Fruit fly (Drosophila melanogaster) whole organism, prepupa: ENCODE measurements around the gene CG13375.

ENCODE experiments used
- Blimp-1 ChIP-seq: fragments of 200-800 bp; sonication (Bioruptor generic); optimal IDR thresholded peaks from 3 replicates; lab custom pipeline; 2017; ENCODE audit warnings: missing biosample characterization, missing genetic modification characterization, mild to moderate bottlenecking, moderate library complexity, missing genetic modification reagents
- CG11294 ChIP-seq: fragments of 200-800 bp; sonication (Bioruptor generic); IDR thresholded peaks from 2 replicates; pipeline ENCODE4 v1.3.6; 2022; ENCODE audit warnings: missing biosample characterization, missing genetic modification characterization
- CG15336 ChIP-seq: fragments of 200-800 bp; sonication (Bioruptor generic); IDR thresholded peaks from 2 replicates; pipeline ENCODE4 v1.3.6; 2022; ENCODE audit warnings: missing biosample characterization, missing genetic modification characterization
- CG1621 ChIP-seq: fragments of 200-800 bp; sonication (Bioruptor generic); optimal IDR thresholded peaks from 3 replicates; lab custom pipeline; 2018; ENCODE audit warnings: missing biosample characterization, mild to moderate bottlenecking, missing genetic modification characterization
- CG32006 ChIP-seq: fragments of 200-800 bp; sonication (Bioruptor generic); optimal IDR thresholded peaks from 3 replicates; lab custom pipeline; 2017; ENCODE audit warnings: missing biosample characterization, mild to moderate bottlenecking, missing genetic modification characterization
- CG3919 ChIP-seq: fragments of 200-800 bp; sonication (Bioruptor generic); optimal IDR thresholded peaks from 3 replicates; lab custom pipeline; 2016; ENCODE audit warnings: missing biosample characterization, missing genetic modification characterization
- CG4318 ChIP-seq: fragments of 200-800 bp; sonication (Bioruptor generic); optimal IDR thresholded peaks from 3 replicates; lab custom pipeline; 2017; ENCODE audit warnings: missing biosample characterization, mild to moderate bottlenecking, missing genetic modification characterization
- CG6163 ChIP-seq: fragments of 200-800 bp; sonication (Bioruptor generic); IDR thresholded peaks from 3 replicates; pipeline ENCODE4 v1.3.6; 2022; ENCODE audit warnings: missing biosample characterization, missing genetic modification characterization
- CG6276 ChIP-seq: fragments of 200-800 bp; sonication (Bioruptor generic); optimal IDR thresholded peaks from 2 replicates; lab custom pipeline; 2017; ENCODE audit warnings: missing biosample characterization, mild to moderate bottlenecking, missing genetic modification characterization
- CG6792 ChIP-seq: fragments of 200-800 bp; sonication (Bioruptor generic); optimal IDR thresholded peaks from 3 replicates; lab custom pipeline; 2016; ENCODE audit warnings: missing biosample characterization, missing genetic modification characterization
- CG6808 ChIP-seq: fragments of 200-800 bp; sonication (Bioruptor generic); optimal IDR thresholded peaks from 3 replicates; lab custom pipeline; 2017; ENCODE audit warnings: missing biosample characterization, missing genetic modification characterization, mild to moderate bottlenecking, moderate library complexity, missing genetic modification reagents
- CG6854 ChIP-seq: fragments of 200-800 bp; sonication (Bioruptor generic); optimal IDR thresholded peaks from 2 replicates; lab custom pipeline; 2017; ENCODE audit warnings: missing biosample characterization, mild to moderate bottlenecking, missing genetic modification characterization
- CG7368 ChIP-seq: fragments of 200-800 bp; sonication (Bioruptor generic); optimal IDR thresholded peaks from 3 replicates; lab custom pipeline; 2016; ENCODE audit warnings: missing biosample characterization, missing genetic modification characterization
- CG8119 ChIP-seq: fragments of 200-800 bp; sonication (Bioruptor generic); IDR thresholded peaks from 3 replicates; pipeline ENCODE4 v1.3.6; 2022; ENCODE audit warnings: missing biosample characterization, missing genetic modification characterization
- CG8319 ChIP-seq: fragments of 200-800 bp; sonication (Bioruptor generic); optimal IDR thresholded peaks from 3 replicates; lab custom pipeline; 2016; ENCODE audit warnings: missing biosample characterization, missing genetic modification characterization
- CG8632 ChIP-seq: fragments of 200-800 bp; sonication (Bioruptor generic); optimal IDR thresholded peaks from 3 replicates; lab custom pipeline; 2016; ENCODE audit warnings: missing biosample characterization, missing genetic modification characterization
- CG9139 ChIP-seq: fragments of 200-800 bp; sonication (Bioruptor generic); optimal IDR thresholded peaks from 3 replicates; lab custom pipeline; 2017; ENCODE audit warnings: missing biosample characterization, mild to moderate bottlenecking, missing genetic modification characterization
- Eip78C ChIP-seq: fragments of 200-800 bp; sonication (Bioruptor generic); peaks from one replicate; lab custom pipeline; 2016; ENCODE audit warnings: missing biosample characterization, missing genetic modification characterization
- Ets21C ChIP-seq: fragments of 200-800 bp; sonication (Bioruptor generic); optimal IDR thresholded peaks from 3 replicates; lab custom pipeline; 2016; ENCODE audit warnings: missing biosample characterization, missing genetic modification characterization
- Ets96B ChIP-seq: fragments of 200-800 bp; optimal IDR thresholded peaks from 2 replicates; lab custom pipeline; 2019; ENCODE audit warnings: missing biosample characterization, mild to moderate bottlenecking, missing genetic modification characterization, moderate library complexity
- Gug ChIP-seq: fragments of 200-800 bp; sonication (Bioruptor generic); IDR thresholded peaks from 2 replicates; pipeline ENCODE4 v1.3.6; 2022; ENCODE audit warnings: missing biosample characterization, missing genetic modification characterization
- Hr38 ChIP-seq: sonication (Bioruptor generic); optimal IDR thresholded peaks from 2 replicates; lab custom pipeline; 2016; ENCODE audit warnings: missing biosample characterization, missing genetic modification characterization
- Hr4 ChIP-seq: fragments of 200-800 bp; sonication (Bioruptor generic); optimal IDR thresholded peaks from 3 replicates; lab custom pipeline; 2016; ENCODE audit warnings: missing biosample characterization, missing genetic modification characterization
- Lpt ChIP-seq: fragments of 200-800 bp; sonication (Bioruptor generic); optimal IDR thresholded peaks from 3 replicates; lab custom pipeline; 2016; ENCODE audit warnings: missing biosample characterization, missing genetic modification characterization
- Met ChIP-seq: fragments of 200-800 bp; sonication (Bioruptor generic); optimal IDR thresholded peaks from 3 replicates; lab custom pipeline; 2016; ENCODE audit warnings: missing biosample characterization, missing genetic modification characterization
- OdsH ChIP-seq: fragments of 200-800 bp; sonication (Bioruptor generic); optimal IDR thresholded peaks from 3 replicates; lab custom pipeline; 2016; ENCODE audit warnings: missing biosample characterization, missing genetic modification characterization
- Smox ChIP-seq: fragments of 200-800 bp; sonication (Bioruptor generic); optimal IDR thresholded peaks from 3 replicates; lab custom pipeline; 2016; ENCODE audit warnings: missing biosample characterization, missing genetic modification characterization
- cyc ChIP-seq: fragments of 200-800 bp; sonication (Bioruptor generic); optimal IDR thresholded peaks from 3 replicates; lab custom pipeline; 2016; ENCODE audit warnings: missing biosample characterization, missing genetic modification characterization
- dac ChIP-seq: fragments of 200-800 bp; sonication (Bioruptor generic); optimal IDR thresholded peaks from 2 replicates; lab custom pipeline; 2017; ENCODE audit warnings: missing biosample characterization, mild to moderate bottlenecking, missing genetic modification characterization
- eg ChIP-seq: fragments of 200-800 bp; sonication (Bioruptor generic); IDR thresholded peaks from 3 replicates; pipeline ENCODE4 v1.3.6; 2022; ENCODE audit warnings: missing biosample characterization, missing genetic modification characterization
- fd85E ChIP-seq: fragments of 200-800 bp; sonication (Bioruptor generic); optimal IDR thresholded peaks from 3 replicates; lab custom pipeline; 2016; ENCODE audit warnings: missing biosample characterization, missing genetic modification characterization
- fkh ChIP-seq: fragments of 200-800 bp; sonication (Bioruptor generic); optimal IDR thresholded peaks from 3 replicates; lab custom pipeline; 2017; ENCODE audit warnings: missing biosample characterization, mild to moderate bottlenecking, missing genetic modification characterization, moderate library complexity
- net ChIP-seq: fragments of 200-800 bp; sonication (Bioruptor generic); optimal IDR thresholded peaks from 3 replicates; lab custom pipeline; 2016; ENCODE audit warnings: missing biosample characterization, missing genetic modification characterization
- pdm3 ChIP-seq: fragments of 200-800 bp; sonication (Bioruptor generic); optimal IDR thresholded peaks from 3 replicates; lab custom pipeline; 2016; ENCODE audit warnings: missing biosample characterization, missing genetic modification characterization
- salr ChIP-seq, 2 experiments: fragments of 200-800 bp; sonication (Bioruptor generic); optimal IDR thresholded peaks; 3 replicates each; lab custom pipeline; 2016 to 2018; ENCODE audit warnings: missing biosample characterization in 2 of 2, missing genetic modification characterization in 2 of 2, mild to moderate bottlenecking in 1 of 2
- svp ChIP-seq: fragments of 200-800 bp; sonication (Bioruptor generic); peaks from one replicate; lab custom pipeline; 2016; ENCODE audit warnings: missing biosample characterization, missing genetic modification characterization
- topi ChIP-seq: fragments of 200-800 bp; sonication (Bioruptor generic); optimal IDR thresholded peaks from 3 replicates; lab custom pipeline; 2016; ENCODE audit warnings: missing biosample characterization, missing genetic modification characterization
- vri ChIP-seq: fragments of 200-800 bp; sonication (Bioruptor generic); optimal IDR thresholded peaks from 3 replicates; lab custom pipeline; 2016; ENCODE audit warnings: missing biosample characterization, mild to moderate bottlenecking, missing genetic modification characterization

The CG13375 gene

dm6 chrX:276065-276464 lies 18.7 kb downstream of the CG13375 start:
- TF ChIP-seq CG4318 (GFP tag; lab: Kevin White, UChicago) = no peak
- peak; percentile 77 for TF ChIP-seq fkh (GFP tag; lab: Kevin White, UChicago)
- 0 out of 3 replicates have a peak, but pooled peaks have one; percentile 9 for TF ChIP-seq CG6163 (GFP tag; lab: Robert Waterston, UW)
- TF ChIP-seq Hr38 (GFP tag; lab: Kevin White, UChicago) = no peak

dm6 chrX:267979-268378 lies 26.8 kb downstream of the CG13375 start:
- TF ChIP-seq OdsH (GFP tag; lab: Kevin White, UChicago) = no peak
- no peak for TF ChIP-seq fd85E (GFP tag; lab: Kevin White, UChicago)
- no peak for TF ChIP-seq CG7368 (GFP tag; lab: Kevin White, UChicago)
- no peak for TF ChIP-seq CG9139 (GFP tag; lab: Kevin White, UChicago)
- TF ChIP-seq CG15336 (GFP tag; lab: Robert Waterston, UW) = no peak
- no peak for TF ChIP-seq CG6792 (GFP tag; lab: Kevin White, UChicago)
- TF ChIP-seq Gug (GFP tag; lab: Robert Waterston, UW) = no peak
- TF ChIP-seq dac (GFP tag; lab: Kevin White, UChicago) = no peak
- 0 out of 3 replicates have a peak, but pooled peaks have one; percentile 17 for TF ChIP-seq CG8119
- no peak for TF ChIP-seq CG6163 (GFP tag; lab: Robert Waterston, UW)
- TF ChIP-seq Eip78C (GFP tag; lab: Kevin White, UChicago) = peak; percentile 32
- no peak for TF ChIP-seq net (GFP tag; lab: Kevin White, UChicago)
- TF ChIP-seq CG32006 = no peak

- TF ChIP-seq Lpt (GFP tag; lab: Kevin White, UChicago) = peak; percentile 43
- no peak for TF ChIP-seq Smox (GFP tag; lab: Kevin White, UChicago)
- no peak for TF ChIP-seq CG6163 (GFP tag; lab: Robert Waterston, UW)
- no peak for TF ChIP-seq svp
- TF ChIP-seq Ets21C = no peak
- TF ChIP-seq Blimp-1 (GFP tag; lab: Kevin White, UChicago) = no peak
- no peak for TF ChIP-seq CG6808 (GFP tag; lab: Kevin White, UChicago)
- TF ChIP-seq CG8119 = peak; percentile 54; the same call in 1 of the 3 replicates
- TF ChIP-seq CG4318 (GFP tag; lab: Kevin White, UChicago) = peak; percentile 12
- no peak for TF ChIP-seq CG1621 (tag; lab: Kevin White, UChicago)
- TF ChIP-seq Ets96B (tag; lab: Kevin White, UChicago) = no peak
- TF ChIP-seq CG8319 (GFP tag; lab: Kevin White, UChicago) = no peak
- no peak for TF ChIP-seq CG11294 (GFP tag; lab: Robert Waterston, UW)
- no peak for TF ChIP-seq CG8632 (GFP tag; lab: Kevin White, UChicago)
- no peak for TF ChIP-seq CG32006
- no peak for TF ChIP-seq Met (GFP tag; lab: Kevin White, UChicago)
- no peak for TF ChIP-seq pdm3 (GFP tag; lab: Kevin White, UChicago)
- TF ChIP-seq CG15336 (GFP tag; lab: Robert Waterston, UW) = peak; percentile 66
- peak; percentile 49 for TF ChIP-seq Eip78C (GFP tag; lab: Kevin White, UChicago)
- TF ChIP-seq CG3919 (GFP tag; lab: Kevin White, UChicago) = no peak
- peak; percentile 35 for TF ChIP-seq CG6276 (GFP tag; lab: Kevin White, UChicago)
- no peak for TF ChIP-seq cyc (GFP tag; lab: Kevin White, UChicago)
- no peak for TF ChIP-seq fd85E (GFP tag; lab: Kevin White, UChicago)
- no peak for TF ChIP-seq CG6854 (GFP tag; lab: Kevin White, UChicago)
- TF ChIP-seq topi (GFP tag; lab: Kevin White, UChicago) = no peak
- no peak; the same call in 2 of the 3 replicates for TF ChIP-seq eg (GFP tag; lab: Robert Waterston, UW)
- no peak for TF ChIP-seq vri (GFP tag; lab: Kevin White, UChicago)
- peak; percentile 32 for TF ChIP-seq Hr4 (GFP tag; lab: Kevin White, UChicago)
- TF ChIP-seq salr (GFP tag; optimal IDR thresholded peaks at IDR 0.05; lab: Kevin White, UChicago) = no peak
- TF ChIP-seq, all 60 proteins: peak for 7
These were observed 27.8 kb downstream of the CG13375 start, which contains the start of gene CG13376 for dm6 chrX:266978-267439. TSS of gene CG13376 (minus strand) at chrX:267028.
